Fruit fly (Drosophila melanogaster) whole organism, embryonic: ENCODE results near the gene Paics.

Source experiments
- Awh ChIP-seq: fragments of 200-800 bp; sonication (Bioruptor generic); IDR thresholded peaks from 2 replicates; pipeline ENCODE4, ENCODE4 v1.3.6; 2022; ENCODE audit warnings: missing biosample characterization, missing genetic modification characterization
- CG10565 ChIP-seq: fragments of 200-800 bp; sonication (Bioruptor generic); optimal IDR thresholded peaks from 3 replicates; lab custom pipeline; 2016; ENCODE audit warnings: missing biosample characterization, mild to moderate bottlenecking, missing genetic modification characterization
- CG12071 ChIP-seq: fragments of 200-800 bp; sonication (Bioruptor generic); optimal IDR thresholded peaks from 3 replicates; lab custom pipeline; 2018; ENCODE audit warnings: missing biosample characterization, mild to moderate bottlenecking, missing genetic modification characterization
- CG12155 ChIP-seq: fragments of 200-800 bp; sonication (Bioruptor generic); optimal IDR thresholded peaks from 3 replicates; lab custom pipeline; 2016; ENCODE audit warnings: missing biosample characterization, missing genetic modification characterization
- CG1233 ChIP-seq: fragments of 200-800 bp; sonication (Bioruptor generic); optimal IDR thresholded peaks from 4 replicates; lab custom pipeline; 2018; ENCODE audit warnings: missing biosample characterization, mild to moderate bottlenecking, missing genetic modification characterization
- CG14860 ChIP-seq: fragments of 200-800 bp; sonication (Bioruptor generic); IDR thresholded peaks from 3 replicates; pipeline ENCODE4 v1.3.6; 2022; ENCODE audit warnings: missing biosample characterization, missing genetic modification characterization; ENCODE audit not compliant: partially characterized antibody
- CG1602 ChIP-seq: fragments of 200-800 bp; sonication (Bioruptor generic); optimal IDR thresholded peaks from 3 replicates; lab custom pipeline; 2016; ENCODE audit warnings: missing biosample characterization, missing genetic modification characterization
- CG17385 ChIP-seq: fragments of 200-800 bp; sonication (Bioruptor generic); optimal IDR thresholded peaks from 3 replicates; lab custom pipeline; 2018; ENCODE audit warnings: missing biosample characterization, mild to moderate bottlenecking, missing genetic modification characterization
- CG30020 ChIP-seq: fragments of 200-800 bp; optimal IDR thresholded peaks from 2 replicates; lab custom pipeline; 2019; ENCODE audit warnings: missing biosample characterization, mild to moderate bottlenecking, missing genetic modification characterization, moderate library complexity
- CG3065 ChIP-seq: fragments of 200-800 bp; sonication (Bioruptor generic); optimal IDR thresholded peaks from 2 replicates; lab custom pipeline; 2016; ENCODE audit warnings: missing biosample characterization, missing genetic modification characterization
- CG3407 ChIP-seq: fragments of 200-800 bp; sonication (Bioruptor generic); optimal IDR thresholded peaks from 2 replicates; lab custom pipeline; 2018; ENCODE audit warnings: missing biosample characterization, mild to moderate bottlenecking, missing genetic modification characterization
- CG4424 ChIP-seq: fragments of 200-800 bp; sonication (Bioruptor generic); optimal IDR thresholded peaks from 3 replicates; lab custom pipeline; 2016; ENCODE audit warnings: missing biosample characterization, missing genetic modification characterization
- CG5180 ChIP-seq: fragments of 200-800 bp; sonication (Bioruptor generic); optimal IDR thresholded peaks from 3 replicates; lab custom pipeline; 2017; ENCODE audit warnings: missing biosample characterization, missing genetic modification characterization, mild to moderate bottlenecking, moderate library complexity, missing genetic modification reagents
- CG5953 ChIP-seq: fragments of 200-800 bp; sonication (Bioruptor generic); IDR thresholded peaks from 2 replicates; pipeline ENCODE4 v1.3.6; 2022; ENCODE audit warnings: missing biosample characterization, missing genetic modification characterization
- CG6272 ChIP-seq: fragments of 200-800 bp; sonication (Bioruptor generic); IDR thresholded peaks from 2 replicates; pipeline ENCODE4 v1.3.6; 2022; ENCODE audit warnings: missing biosample characterization, missing genetic modification characterization
- CG7271 ChIP-seq: fragments of 200-800 bp; sonication (Bioruptor generic); optimal IDR thresholded peaks from 2 replicates; lab custom pipeline; 2018; ENCODE audit warnings: missing biosample characterization, mild to moderate bottlenecking, missing genetic modification characterization, moderate library complexity
- CG7556 ChIP-seq: fragments of 200-800 bp; sonication (Bioruptor generic); optimal IDR thresholded peaks from 2 replicates; lab custom pipeline; 2017; ENCODE audit warnings: missing biosample characterization, mild to moderate bottlenecking, missing genetic modification characterization
- CG7928 ChIP-seq: fragments of 200-800 bp; sonication (Bioruptor generic); optimal IDR thresholded peaks from 2 replicates; lab custom pipeline; 2017; ENCODE audit warnings: missing biosample characterization, mild to moderate bottlenecking, missing genetic modification characterization
- CG8388 ChIP-seq: fragments of 200-800 bp; sonication (Bioruptor generic); optimal IDR thresholded peaks from 2 replicates; lab custom pipeline; 2019; ENCODE audit warnings: missing biosample characterization, mild to moderate bottlenecking, missing genetic modification characterization, moderate library complexity
- CG8765 ChIP-seq: fragments of 200-800 bp; sonication (Bioruptor generic); IDR thresholded peaks from 2 replicates; pipeline ENCODE4 v1.3.6; 2022; ENCODE audit warnings: missing biosample characterization, missing genetic modification characterization
- CG9876 ChIP-seq: fragments of 200-800 bp; sonication (Bioruptor generic); optimal IDR thresholded peaks from 2 replicates; lab custom pipeline; 2016; ENCODE audit warnings: missing biosample characterization, missing genetic modification characterization
- Chrac-16 ChIP-seq: fragments of 200-800 bp; sonication (Bioruptor generic); optimal IDR thresholded peaks from 3 replicates; lab custom pipeline; 2016; ENCODE audit warnings: missing biosample characterization, missing genetic modification characterization
- D19B ChIP-seq: fragments of 200-800 bp; sonication (Bioruptor generic); optimal IDR thresholded peaks from 2 replicates; lab custom pipeline; 2017; ENCODE audit warnings: missing biosample characterization, mild to moderate bottlenecking, missing genetic modification characterization
- Dp ChIP-seq: fragments of 200-800 bp; sonication (Bioruptor generic); optimal IDR thresholded peaks from 2 replicates; lab custom pipeline; 2018; ENCODE audit warnings: missing biosample characterization, mild to moderate bottlenecking, missing genetic modification characterization, moderate library complexity
- HmgD ChIP-seq: fragments of 200-800 bp; sonication (Bioruptor generic); optimal IDR thresholded peaks from 3 replicates; lab custom pipeline; 2016; ENCODE audit warnings: missing biosample characterization, missing genetic modification characterization
- Myb ChIP-seq: fragments of 200-800 bp; sonication (Bioruptor generic); optimal IDR thresholded peaks from 2 replicates; lab custom pipeline; 2016; ENCODE audit warnings: missing biosample characterization, missing genetic modification characterization
- Ptx1 ChIP-seq: fragments of 200-800 bp; sonication (Bioruptor generic); IDR thresholded peaks from 2 replicates; pipeline ENCODE4 v1.3.6; 2022; ENCODE audit warnings: missing biosample characterization, missing genetic modification characterization
- Sry-β ChIP-seq: fragments of 200-800 bp; sonication (Bioruptor generic); optimal IDR thresholded peaks from 2 replicates; lab custom pipeline; 2018; ENCODE audit warnings: missing biosample characterization, mild to moderate bottlenecking, missing genetic modification characterization, moderate library complexity
- Tbp ChIP-seq: fragments of >200 bp; optimal IDR thresholded peaks from 2 replicates; lab custom pipeline; 2018; ENCODE audit warnings: missing biosample characterization, missing genetic modification characterization
- ato ChIP-seq: fragments of 200-800 bp; sonication (Bioruptor generic); IDR thresholded peaks from 2 replicates; pipeline ENCODE4 v1.3.6; 2022; ENCODE audit warnings: missing biosample characterization, missing genetic modification characterization; ENCODE audit not compliant: partially characterized antibody
- bbx ChIP-seq: fragments of 200-800 bp; sonication (Bioruptor generic); IDR thresholded peaks from 2 replicates; pipeline ENCODE4 v1.3.6; 2022; ENCODE audit warnings: missing biosample characterization, missing genetic modification characterization; ENCODE audit not compliant: partially characterized antibody
- bigmax ChIP-seq: fragments of 200-800 bp; sonication (Bioruptor generic); optimal IDR thresholded peaks from 2 replicates; lab custom pipeline; 2018; ENCODE audit warnings: missing biosample characterization, mild to moderate bottlenecking, missing genetic modification characterization
- dimm ChIP-seq: fragments of 200-800 bp; sonication (Bioruptor generic); IDR thresholded peaks from 2 replicates; pipeline ENCODE4 v1.3.6; 2022; ENCODE audit warnings: missing biosample characterization, missing genetic modification characterization
- her ChIP-seq: fragments of 200-800 bp; sonication (Bioruptor generic); optimal IDR thresholded peaks from 2 replicates; lab custom pipeline; 2016; ENCODE audit warnings: missing biosample characterization, missing genetic modification characterization
- lbe ChIP-seq: fragments of 200-800 bp; sonication (Bioruptor generic); optimal IDR thresholded peaks from 2 replicates; lab custom pipeline; 2016; ENCODE audit warnings: missing biosample characterization, mild to moderate bottlenecking, missing genetic modification characterization
- lola ChIP-seq, 3 experiments: fragments of >200 bp in 2 of 3; fragments of 200-800 bp in 1 of 3; sonication (Bioruptor generic) in 1 of 3; optimal IDR thresholded peaks; 2 replicates each; lab custom pipeline; 2017 to 2019; ENCODE audit warnings: missing biosample characterization in 3 of 3, missing genetic modification characterization in 3 of 3, mild to moderate bottlenecking in 1 of 3, moderate library complexity in 1 of 3
- luna ChIP-seq: fragments of 200-800 bp; sonication (Bioruptor generic); optimal IDR thresholded peaks from 2 replicates; lab custom pipeline; 2016; ENCODE audit warnings: missing biosample characterization, missing genetic modification characterization
- maf-S ChIP-seq: fragments of 200-800 bp; sonication (Bioruptor generic); optimal IDR thresholded peaks from 2 replicates; lab custom pipeline; 2016; ENCODE audit warnings: missing biosample characterization, missing genetic modification characterization
- mld ChIP-seq: fragments of 200-800 bp; sonication (Bioruptor generic); IDR thresholded peaks from 3 replicates; pipeline ENCODE4 v1.3.6; 2022; ENCODE audit warnings: missing biosample characterization, missing genetic modification characterization; ENCODE audit not compliant: partially characterized antibody
- nmo ChIP-seq: fragments of 200-800 bp; sonication (Bioruptor generic); optimal IDR thresholded peaks from 2 replicates; lab custom pipeline; 2018; ENCODE audit warnings: missing biosample characterization, mild to moderate bottlenecking, missing genetic modification characterization, moderate library complexity
- pfk ChIP-seq: fragments of 200-800 bp; sonication (Bioruptor generic); optimal IDR thresholded peaks from 2 replicates; lab custom pipeline; 2018; ENCODE audit warnings: missing biosample characterization, mild to moderate bottlenecking, missing genetic modification characterization, moderate library complexity
- pita ChIP-seq: fragments of 200-800 bp; sonication (Bioruptor generic); optimal IDR thresholded peaks from 2 replicates; lab custom pipeline; 2017; ENCODE audit warnings: missing biosample characterization, mild to moderate bottlenecking, missing genetic modification characterization
- pros ChIP-seq: fragments of 200-800 bp; sonication (Bioruptor generic); optimal IDR thresholded peaks from 3 replicates; lab custom pipeline; 2019; ENCODE audit warnings: missing biosample characterization, mild to moderate bottlenecking, missing genetic modification characterization, moderate library complexity
- pum ChIP-seq: fragments of 200-800 bp; sonication (Bioruptor generic); optimal IDR thresholded peaks from 2 replicates; lab custom pipeline; 2016; ENCODE audit warnings: missing biosample characterization, missing genetic modification characterization
- scrt ChIP-seq: fragments of 200-800 bp; sonication (Bioruptor generic); optimal IDR thresholded peaks from 2 replicates; lab custom pipeline; 2018; ENCODE audit warnings: missing biosample characterization, mild to moderate bottlenecking, missing genetic modification characterization, moderate library complexity
- sens ChIP-seq: fragments of 200-800 bp; sonication (Bioruptor generic); peaks from one replicate; lab custom pipeline; 2016; ENCODE audit warnings: missing biosample characterization, missing genetic modification characterization
- seq ChIP-seq: fragments of 200-800 bp; sonication (Bioruptor generic); IDR thresholded peaks from 2 replicates; pipeline ENCODE4 v1.3.6; 2022; ENCODE audit warnings: missing biosample characterization, missing genetic modification characterization
- sisA ChIP-seq: fragments of 200-800 bp; sonication (Bioruptor generic); IDR thresholded peaks from 2 replicates; pipeline ENCODE4 v1.3.6; 2022; ENCODE audit warnings: missing biosample characterization, missing genetic modification characterization
- sqz ChIP-seq: fragments of 200-800 bp; sonication (Bioruptor generic); optimal IDR thresholded peaks from 3 replicates; lab custom pipeline; 2018; ENCODE audit warnings: missing biosample characterization, mild to moderate bottlenecking, missing genetic modification characterization
- trem ChIP-seq: fragments of 200-800 bp; optimal IDR thresholded peaks from 3 replicates; lab custom pipeline; 2019; ENCODE audit warnings: missing biosample characterization, mild to moderate bottlenecking, missing genetic modification characterization, moderate library complexity

Gene Paics

DNA sequence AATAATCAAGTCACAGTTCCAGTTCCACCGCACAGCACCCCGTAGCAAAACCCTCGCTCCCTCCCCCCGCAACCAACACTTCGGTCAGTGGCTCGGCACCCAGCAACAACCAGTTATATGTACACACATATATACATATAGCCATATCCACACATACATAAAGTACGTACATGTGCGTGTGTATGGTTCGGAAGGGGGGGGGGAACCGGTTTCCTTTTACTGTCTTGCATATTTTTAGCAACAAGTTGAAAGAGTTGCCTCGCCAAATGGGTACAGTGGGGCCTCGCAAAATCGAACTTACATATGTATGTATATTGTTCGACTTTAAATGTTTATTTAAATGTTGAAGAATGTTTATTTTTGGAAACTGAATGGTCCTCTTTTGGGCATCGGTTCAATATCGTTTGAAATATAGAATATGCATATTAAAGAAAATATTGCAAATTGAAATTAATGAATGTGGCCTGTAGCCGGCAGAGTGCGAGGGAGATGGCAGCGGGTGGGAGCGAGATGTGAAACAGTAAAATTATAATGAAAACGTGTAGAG is 5.3 kb downstream of the Paics start (continued):
- TF ChIP-seq HmgD (GFP tag; lab: Kevin White, UChicago): no peak
- TF ChIP-seq CG14860 (GFP tag; lab: Robert Waterston, UW): no peak
- TF ChIP-seq Awh (GFP tag; lab: Robert Waterston, UW): no peak
- TF ChIP-seq sens: peak; percentile 83
- peak; percentile 85 for TF ChIP-seq lbe
- TF ChIP-seq CG17385 (GFP tag; lab: Kevin White, UChicago): peak; percentile 66
- TF ChIP-seq pfk (GFP tag; lab: Kevin White, UChicago): no peak
- TF ChIP-seq nmo: peak; percentile 62
- TF ChIP-seq lola (GFP tag; optimal IDR thresholded peaks at IDR 0.05; lab: Kevin White, UChicago): peak in 1 of 3 experiments; percentile 14
- TF ChIP-seq CG1233 (GFP tag; lab: Kevin White, UChicago): peak; percentile 56
- no peak for TF ChIP-seq Sry-β (GFP tag; lab: Kevin White, UChicago)
- TF ChIP-seq Chrac-16 (GFP tag; lab: Kevin White, UChicago): peak; percentile 58
- no peak for TF ChIP-seq bigmax (GFP tag; lab: Kevin White, UChicago)
- TF ChIP-seq CG5180 (GFP tag; lab: Kevin White, UChicago): peak; percentile 17
- peak; percentile 22 for TF ChIP-seq CG9876 (GFP tag; lab: Kevin White, UChicago)
- peak; percentile 51 for TF ChIP-seq pum (GFP tag; lab: Kevin White, UChicago)
- no peak for TF ChIP-seq CG10565 (GFP tag; lab: Kevin White, UChicago)
- no peak for TF ChIP-seq CG3407 (GFP tag; lab: Kevin White, UChicago)
- TF ChIP-seq luna (GFP tag; lab: Kevin White, UChicago): no peak
- no peak for TF ChIP-seq mld (GFP tag; lab: Robert Waterston, UW)
- peak; percentile 70 for TF ChIP-seq CG7556 (GFP tag; lab: Kevin White, UChicago)
- TF ChIP-seq CG12155 (GFP tag; lab: Kevin White, UChicago): peak; percentile 65
- no peak for TF ChIP-seq maf-S (GFP tag; lab: Kevin White, UChicago)
- peak; percentile 50 for TF ChIP-seq sqz (GFP tag; lab: Kevin White, UChicago)
- peak; percentile 86 for TF ChIP-seq Ptx1
- TF ChIP-seq seq (GFP tag; lab: Robert Waterston, UW): peak; percentile 79
- TF ChIP-seq Myb (GFP tag; lab: Kevin White, UChicago): peak; percentile 46
- TF ChIP-seq Tbp (GFP tag; lab: Kevin White, UChicago): no peak
- peak; percentile 48 for TF ChIP-seq her
- no peak for TF ChIP-seq pita
- TF ChIP-seq CG7271 (tag; lab: Kevin White, UChicago): no peak
- no peak for TF ChIP-seq dimm (GFP tag; lab: Robert Waterston, UW)
- no peak for TF ChIP-seq CG1602 (GFP tag; lab: Kevin White, UChicago)
- no peak for TF ChIP-seq CG30020 (tag; lab: Kevin White, UChicago)
- TF ChIP-seq CG5953 (GFP tag; lab: Robert Waterston, UW): peak; percentile 55; the same call in 1 of the 2 replicates
- peak; percentile 39 for TF ChIP-seq CG4424
- peak; percentile 65 for TF ChIP-seq sisA (GFP tag; lab: Robert Waterston, UW)
- peak; percentile 42 for TF ChIP-seq pros (GFP tag; lab: Kevin White, UChicago)
- TF ChIP-seq CG8765: peak; percentile 53; the same call in 1 of the 2 replicates
- no peak for TF ChIP-seq trem (tag; lab: Kevin White, UChicago)
- no peak for TF ChIP-seq Dp (GFP tag; lab: Kevin White, UChicago)
- no peak for TF ChIP-seq ato
- peak; percentile 21 for TF ChIP-seq CG7928
- peak; percentile 9 for TF ChIP-seq CG8388
- peak; percentile 63 for TF ChIP-seq CG12071
- TF ChIP-seq CG6272 (GFP tag; lab: Robert Waterston, UW): peak; percentile 67; the same call in 1 of the 2 replicates
- peak; percentile 53 for TF ChIP-seq D19B (GFP tag; lab: Kevin White, UChicago)
- no peak for TF ChIP-seq CG3065 (GFP tag; lab: Kevin White, UChicago)
- TF ChIP-seq scrt (GFP tag; lab: Kevin White, UChicago): peak; percentile 91
- no peak for TF ChIP-seq bbx (GFP tag; lab: Robert Waterston, UW)
